Worm (Caenorhabditis elegans): ENCODE data around the gene nhr-10.
A peak's percentile ranks its signal among the peaks of the same experiment; 100 is the strongest.

nhr-10 gene

ce11 chrIII:7155631-7156030 lies 40.4 kb upstream of the nhr-10 start (continued):
- TF ChIP-seq rnt-1 (tag; optimal IDR thresholded peaks at IDR 0.05) (peak; percentile 80), K09A11.1 (tag; optimal IDR thresholded peaks at IDR 0.05; ENCODE audit: insufficient read depth) (peak; percentile 65), unc-3 (GFP tag; conservative IDR thresholded peaks at IDR 0.05) (no peak), unc-3 (tag; optimal IDR thresholded peaks at IDR 0.05) (peak; percentile 45), unc-55 (GFP tag; optimal IDR thresholded peaks at IDR 0.05) (peak; percentile 82), syd-9 (tag; optimal IDR thresholded peaks at IDR 0.05) (no peak), unc-42 (tag; optimal IDR thresholded peaks at IDR 0.05) (peak; percentile 65), sox-4 (tag; optimal IDR thresholded peaks at IDR 0.05) (no peak), pros-1 (tag; optimal IDR thresholded peaks at IDR 0.05) (peak; percentile 84), ceh-24 (tag; optimal IDR thresholded peaks at IDR 0.05) (no peak), tbx-7 (tag; optimal IDR thresholded peaks at IDR 0.05) (no peak), gmeb-2 (tag; optimal IDR thresholded peaks at IDR 0.05) (no peak), C08G9.2 (tag; optimal IDR thresholded peaks at IDR 0.05) (peak; percentile 47), mec-3 (tag; optimal IDR thresholded peaks at IDR 0.05; ENCODE audit: borderline replicate concordance) (no peak), fax-1 (tag; optimal IDR thresholded peaks at IDR 0.05) (peak; percentile 3), elt-4 (tag; optimal IDR thresholded peaks at IDR 0.05) (no peak), tbx-2 (tag; optimal IDR thresholded peaks at IDR 0.05) (peak; percentile 89), madf-2 (tag; optimal IDR thresholded peaks at IDR 0.05) (no peak), ceh-19 (GFP tag; optimal IDR thresholded peaks at IDR 0.05) (no peak), dve-1 (tag; optimal IDR thresholded peaks at IDR 0.05) (peak; percentile 41), K02D7.2 (tag; optimal IDR thresholded peaks at IDR 0.05) (no peak), hlh-15 (tag; optimal IDR thresholded peaks at IDR 0.05) (no peak), hlh-8 (tag; optimal IDR thresholded peaks at IDR 0.05) (peak; percentile 57), hlh-6 (tag; optimal IDR thresholded peaks at IDR 0.05) (no peak), ahr-1 (tag; optimal IDR thresholded peaks at IDR 0.05) (no peak), ceh-34 (tag; optimal IDR thresholded peaks at IDR 0.05) (peak; percentile 82), ceh-2 (tag; optimal IDR thresholded peaks at IDR 0.05) (peak; percentile 30), ceh-22 (tag; optimal IDR thresholded peaks at IDR 0.05) (no peak), npax-4 (tag; optimal IDR thresholded peaks at IDR 0.05) (no peak), ceh-14 (tag; optimal IDR thresholded peaks at IDR 0.05) (peak; percentile 53), fkh-6 (tag; optimal IDR thresholded peaks at IDR 0.05) (no peak), ztf-16 (tag; optimal IDR thresholded peaks at IDR 0.05) (no peak), nhr-11 (tag; optimal IDR thresholded peaks at IDR 0.05) (no peak), ets-4 (tag; optimal IDR thresholded peaks at IDR 0.05) (peak; percentile 68), pat-9 (tag; optimal IDR thresholded peaks at IDR 0.05) (peak; percentile 34), ceh-9 (tag; optimal IDR thresholded peaks at IDR 0.05) (no peak), lim-6 (tag; optimal IDR thresholded peaks at IDR 0.05) (no peak), hlh-30 (tag; optimal IDR thresholded peaks at IDR 0.05; ENCODE audit: insufficient read depth) (peak; percentile 98), T23F11.4 (GFP tag; optimal IDR thresholded peaks at IDR 0.05) (no peak), ref-2 (tag; optimal IDR thresholded peaks at IDR 0.05) (peak; percentile 74), che-1 (tag; optimal IDR thresholded peaks at IDR 0.05) (no peak), unc-86 (tag; optimal IDR thresholded peaks at IDR 0.05) (peak; percentile 32), nfya-1 (tag; optimal IDR thresholded peaks at IDR 0.05) (peak; percentile 93), ceh-48 (tag; optimal IDR thresholded peaks at IDR 0.05) (no peak), pax-1 (tag; optimal IDR thresholded peaks at IDR 0.05) (peak; percentile 52), ama-1 (optimal IDR thresholded peaks at IDR 0.05) (peak; percentile 18), odd-2 (tag; optimal IDR thresholded peaks at IDR 0.05) (no peak), Y22D7AL.16 (tag; optimal IDR thresholded peaks at IDR 0.05) (no peak), pha-2 (tag; optimal IDR thresholded peaks at IDR 0.05) (no peak), ceh-31 (tag; optimal IDR thresholded peaks at IDR 0.05) (peak; percentile 83)
